Fruit fly (Drosophila melanogaster) whole organism, embryonic: ENCODE results near the gene Polr3E.
A peak's percentile ranks its signal among the peaks of the same experiment; 100 is the strongest.

Experiments
- Blimp-1 ChIP-seq: fragments of 200-800 bp; sonication (Bioruptor generic); optimal IDR thresholded peaks from 3 replicates; lab custom pipeline; 2018; ENCODE audit warnings: missing biosample characterization, missing genetic modification characterization, mild to moderate bottlenecking, moderate library complexity, missing genetic modification reagents
- CG10209 ChIP-seq: fragments of 200-800 bp; sonication (Bioruptor generic); optimal IDR thresholded peaks from 3 replicates; lab custom pipeline; 2017; ENCODE audit warnings: missing biosample characterization, mild to moderate bottlenecking, missing genetic modification characterization, missing genetic modification reagents
- CG10267 ChIP-seq: fragments of 200-800 bp; sonication (Bioruptor generic); optimal IDR thresholded peaks from 2 replicates; lab custom pipeline; 2018; ENCODE audit warnings: missing biosample characterization, mild to moderate bottlenecking, missing genetic modification characterization, moderate library complexity
- CG10979 ChIP-seq: fragments of 200-800 bp; sonication (Bioruptor generic); optimal IDR thresholded peaks from 2 replicates; lab custom pipeline; 2018; ENCODE audit warnings: missing biosample characterization, mild to moderate bottlenecking, missing genetic modification characterization, moderate library complexity
- CG11085 ChIP-seq: fragments of 200-800 bp; sonication (Bioruptor generic); IDR thresholded peaks from 2 replicates; pipeline ENCODE4 v1.3.6; 2022; ENCODE audit warnings: missing biosample characterization, missing genetic modification characterization
- CG12104 ChIP-seq: fragments of 200-800 bp; sonication (Bioruptor generic); optimal IDR thresholded peaks from 3 replicates; lab custom pipeline; 2016; ENCODE audit warnings: missing biosample characterization, missing genetic modification characterization
- CG12769 ChIP-seq: fragments of 200-800 bp; sonication (Bioruptor generic); optimal IDR thresholded peaks from 2 replicates; lab custom pipeline; 2019; ENCODE audit warnings: missing biosample characterization, mild to moderate bottlenecking, missing genetic modification characterization, moderate library complexity
- CG12942 ChIP-seq: fragments of 200-800 bp; sonication (Bioruptor generic); optimal IDR thresholded peaks from 3 replicates; lab custom pipeline; 2016; ENCODE audit warnings: missing biosample characterization, missing genetic modification characterization
- CG13287 ChIP-seq: fragments of 200-800 bp; sonication (Bioruptor generic); IDR thresholded peaks from 2 replicates; pipeline ENCODE4 v1.3.6; 2022; ENCODE audit warnings: missing biosample characterization, missing genetic modification characterization; ENCODE audit not compliant: partially characterized antibody
- CG16863 ChIP-seq: fragments of 200-800 bp; sonication (Bioruptor generic); optimal IDR thresholded peaks from 3 replicates; lab custom pipeline; 2016; ENCODE audit warnings: missing biosample characterization, missing genetic modification characterization
- CG17568 ChIP-seq: fragments of 200-800 bp; sonication (Bioruptor generic); optimal IDR thresholded peaks from 2 replicates; lab custom pipeline; 2018; ENCODE audit warnings: missing biosample characterization, mild to moderate bottlenecking, missing genetic modification characterization, moderate library complexity
- CG2678 ChIP-seq: fragments of 200-800 bp; sonication (Bioruptor generic); optimal IDR thresholded peaks from 3 replicates; lab custom pipeline; 2019; ENCODE audit warnings: missing biosample characterization, mild to moderate bottlenecking, missing genetic modification characterization, moderate library complexity
- CG2889 ChIP-seq: fragments of 200-800 bp; sonication (Bioruptor generic); IDR thresholded peaks from 3 replicates; pipeline ENCODE4 v1.3.6; 2022; ENCODE audit warnings: missing biosample characterization, missing genetic modification characterization
- CG32532 ChIP-seq: fragments of 200-800 bp; sonication (Bioruptor generic); IDR thresholded peaks from 2 replicates; pipeline ENCODE4 v1.3.6; 2022; ENCODE audit warnings: missing biosample characterization, missing genetic modification characterization
- CG34376 ChIP-seq: fragments of 200-800 bp; sonication (Bioruptor generic); optimal IDR thresholded peaks from 2 replicates; lab custom pipeline; 2018; ENCODE audit warnings: missing biosample characterization, mild to moderate bottlenecking, missing genetic modification characterization
- CG34422 ChIP-seq: fragments of 200-800 bp; sonication (Bioruptor generic); IDR thresholded peaks from 3 replicates; pipeline ENCODE4 v1.3.6; 2022; ENCODE audit warnings: missing biosample characterization, missing genetic modification characterization
- CG3847 ChIP-seq: fragments of 200-800 bp; sonication (Bioruptor generic); IDR thresholded peaks from 2 replicates; pipeline ENCODE4 v1.3.6; 2022; ENCODE audit warnings: missing biosample characterization, missing genetic modification characterization
- CG4424 ChIP-seq: fragments of 200-800 bp; sonication (Bioruptor generic); optimal IDR thresholded peaks from 3 replicates; lab custom pipeline; 2016; ENCODE audit warnings: missing biosample characterization, missing genetic modification characterization
- CG7357 ChIP-seq: fragments of 200-800 bp; sonication (Bioruptor generic); IDR thresholded peaks from 3 replicates; pipeline ENCODE4 v1.3.6; 2022; ENCODE audit warnings: missing biosample characterization, missing genetic modification characterization
- CG7556 ChIP-seq: fragments of 200-800 bp; sonication (Bioruptor generic); optimal IDR thresholded peaks from 2 replicates; lab custom pipeline; 2017; ENCODE audit warnings: missing biosample characterization, mild to moderate bottlenecking, missing genetic modification characterization
- CG7963 ChIP-seq: fragments of 200-800 bp; sonication (Bioruptor generic); IDR thresholded peaks from 3 replicates; pipeline ENCODE4 v1.3.6; 2022; ENCODE audit warnings: missing biosample characterization, missing genetic modification characterization; ENCODE audit not compliant: partially characterized antibody
- D ChIP-seq, 2 experiments: fragments of 200-800 bp in 1 of 2; fragments of >200 bp in 1 of 2; sonication (Bioruptor generic) in 1 of 2; optimal IDR thresholded peaks; 2 replicates in 1 of 2; 3 replicates in 1 of 2; lab custom pipeline; 2017; ENCODE audit warnings: mild to moderate bottlenecking in 1 of 2, missing biosample characterization in 1 of 2, missing genetic modification characterization in 1 of 2, missing genetic modification reagents in 1 of 2
- Dek ChIP-seq: fragments of 200-800 bp; sonication (Bioruptor generic); optimal IDR thresholded peaks from 3 replicates; lab custom pipeline; 2019; ENCODE audit warnings: missing biosample characterization, mild to moderate bottlenecking, missing genetic modification characterization, moderate library complexity
- E2f1 ChIP-seq: fragments of 200-800 bp; sonication (Bioruptor generic); IDR thresholded peaks from 2 replicates; pipeline ENCODE4 v1.3.6; 2022; ENCODE audit warnings: missing biosample characterization, missing genetic modification characterization
- H15 ChIP-seq: fragments of 200-800 bp; sonication (Bioruptor generic); IDR thresholded peaks from 3 replicates; pipeline ENCODE4 v1.3.6; 2022; ENCODE audit warnings: missing biosample characterization, missing genetic modification characterization
- HLH54F ChIP-seq: fragments of 200-800 bp; sonication (Bioruptor generic); optimal IDR thresholded peaks from 3 replicates; lab custom pipeline; 2016; ENCODE audit warnings: missing biosample characterization, missing genetic modification characterization
- Hand ChIP-seq: fragments of 200-800 bp; sonication (Bioruptor generic); optimal IDR thresholded peaks from 2 replicates; lab custom pipeline; 2017; ENCODE audit warnings: mild to moderate bottlenecking, missing biosample characterization, missing genetic modification reagents, missing genetic modification characterization
- Hr3 ChIP-seq: fragments of 200-800 bp; sonication (Bioruptor generic); optimal IDR thresholded peaks from 3 replicates; lab custom pipeline; 2016; ENCODE audit warnings: missing biosample characterization, missing genetic modification characterization
- Hr51 ChIP-seq, 2 experiments: fragments of 200-800 bp; sonication (Bioruptor generic); optimal IDR thresholded peaks; 2 replicates in 1 of 2; 3 replicates in 1 of 2; lab custom pipeline; 2016 to 2018; ENCODE audit warnings: missing biosample characterization in 2 of 2, missing genetic modification characterization in 2 of 2, mild to moderate bottlenecking in 1 of 2, moderate library complexity in 1 of 2
- Kr ChIP-seq: fragments of 200-800 bp; sonication (Bioruptor generic); optimal IDR thresholded peaks from 2 replicates; lab custom pipeline; 2017; ENCODE audit warnings: missing biosample characterization, mild to moderate bottlenecking, missing genetic modification characterization
- MBD-R2 ChIP-seq: fragments of 200-800 bp; sonication (Bioruptor generic); IDR thresholded peaks from 2 replicates; pipeline ENCODE4 v1.3.6; 2022; ENCODE audit warnings: missing biosample characterization, missing genetic modification characterization
- Max ChIP-seq: fragments of 200-800 bp; sonication (Bioruptor generic); optimal IDR thresholded peaks from 2 replicates; lab custom pipeline; 2016; ENCODE audit warnings: missing biosample characterization, mild to moderate bottlenecking, missing genetic modification characterization
- Med ChIP-seq: fragments of 200-800 bp; sonication (Bioruptor generic); peaks from one replicate; lab custom pipeline; 2016; ENCODE audit warnings: missing biosample characterization, missing genetic modification characterization, mild to moderate bottlenecking, inconsistent platforms, moderate library complexity
- Oli ChIP-seq: fragments of 200-800 bp; sonication (Bioruptor generic); optimal IDR thresholded peaks from 2 replicates; lab custom pipeline; 2018; ENCODE audit warnings: missing biosample characterization, mild to moderate bottlenecking, missing genetic modification characterization, moderate library complexity
- Ravus ChIP-seq: fragments of 200-800 bp; sonication (Bioruptor generic); IDR thresholded peaks from 2 replicates; pipeline ENCODE4 v1.3.6; 2022; ENCODE audit warnings: missing biosample characterization, missing genetic modification characterization
- Six4 ChIP-seq: fragments of 200-800 bp; sonication (Bioruptor generic); optimal IDR thresholded peaks from 2 replicates; lab custom pipeline; 2016; ENCODE audit warnings: missing biosample characterization, missing genetic modification characterization
- Sox100B ChIP-seq: fragments of 200-800 bp; sonication (Bioruptor generic); optimal IDR thresholded peaks from 3 replicates; lab custom pipeline; 2018; ENCODE audit warnings: missing biosample characterization, mild to moderate bottlenecking, missing genetic modification characterization
- Vsx1 ChIP-seq: fragments of 200-800 bp; sonication (Bioruptor generic); optimal IDR thresholded peaks from 2 replicates; lab custom pipeline; 2017; ENCODE audit warnings: missing biosample characterization, mild to moderate bottlenecking, missing genetic modification characterization, missing genetic modification reagents
- az2 ChIP-seq: fragments of 200-800 bp; sonication (Bioruptor generic); optimal IDR thresholded peaks from 3 replicates; lab custom pipeline; 2016; ENCODE audit warnings: missing biosample characterization, missing genetic modification characterization
- eve ChIP-seq, 2 experiments: fragments of >200 bp; optimal IDR thresholded peaks; 2 replicates each; lab custom pipeline; 2017; ENCODE audit warnings: missing biosample characterization in 2 of 2, missing genetic modification characterization in 2 of 2
- gcm ChIP-seq: fragments of 200-800 bp; sonication (Bioruptor generic); optimal IDR thresholded peaks from 2 replicates; lab custom pipeline; 2019; ENCODE audit warnings: missing biosample characterization, mild to moderate bottlenecking, missing genetic modification characterization, moderate library complexity
- grau ChIP-seq: fragments of 200-800 bp; optimal IDR thresholded peaks from 3 replicates; lab custom pipeline; 2019; ENCODE audit warnings: missing biosample characterization, mild to moderate bottlenecking, missing genetic modification characterization, moderate library complexity
- hth ChIP-seq: fragments of >200 bp; optimal IDR thresholded peaks from 2 replicates; lab custom pipeline; 2017; ENCODE audit warnings: inconsistent platforms
- insv ChIP-seq, 2 experiments: fragments of 200-800 bp; sonication (Bioruptor generic); optimal IDR thresholded peaks; 3 replicates each; lab custom pipeline; 2016 to 2018; ENCODE audit warnings: missing biosample characterization in 2 of 2, missing genetic modification characterization in 2 of 2
- inv ChIP-seq: fragments of 200-800 bp; sonication (Bioruptor generic); IDR thresholded peaks from 2 replicates; pipeline ENCODE4 v1.3.6; 2022; ENCODE audit warnings: missing biosample characterization, missing genetic modification characterization; ENCODE audit not compliant: partially characterized antibody
- pros ChIP-seq: fragments of 200-800 bp; sonication (Bioruptor generic); optimal IDR thresholded peaks from 3 replicates; lab custom pipeline; 2019; ENCODE audit warnings: missing biosample characterization, mild to moderate bottlenecking, missing genetic modification characterization, moderate library complexity
- ro ChIP-seq: fragments of 200-800 bp; sonication (Bioruptor generic); IDR thresholded peaks from 2 replicates; pipeline ENCODE4 v1.3.6; 2022; ENCODE audit warnings: missing biosample characterization, missing genetic modification characterization
- tio ChIP-seq: fragments of 200-800 bp; sonication (Bioruptor generic); optimal IDR thresholded peaks from 2 replicates; lab custom pipeline; 2017; ENCODE audit warnings: missing biosample characterization, missing genetic modification characterization, inconsistent platforms
- tll ChIP-seq, 2 experiments: fragments of 200-800 bp in 1 of 2; fragments of >200 bp in 1 of 2; sonication (Bioruptor generic) in 1 of 2; optimal IDR thresholded peaks; 2 replicates each; lab custom pipeline; 2017 to 2019; ENCODE audit warnings: missing biosample characterization in 2 of 2, missing genetic modification characterization in 2 of 2, mild to moderate bottlenecking in 1 of 2, moderate library complexity in 1 of 2
- wor ChIP-seq: fragments of 200-800 bp; sonication (Bioruptor generic); IDR thresholded peaks from 2 replicates; pipeline ENCODE4 v1.3.6; 2022; ENCODE audit warnings: missing biosample characterization, missing genetic modification characterization

Gene Polr3E

dm6 chr3L:21056290-21056689 lies 24.7 kb downstream of the Polr3E start (continued):
- TF ChIP-seq insv (GFP tag; optimal IDR thresholded peaks at IDR 0.05; lab: Kevin White, UChicago) (no peak), CG2678 (tag; lab: Kevin White, UChicago) (peak; percentile 39), Blimp-1 (GFP tag; lab: Kevin White, UChicago) (no peak), eve (GFP tag; optimal IDR thresholded peaks at IDR 0.05; lab: Kevin White, UChicago) (peak in 1 of 2 experiments; percentile 61), MBD-R2 (GFP tag; lab: Robert Waterston, UW) (no peak), CG17568 (no peak), CG32532 (GFP tag; lab: Robert Waterston, UW) (no peak), Dek (tag; lab: Kevin White, UChicago) (no peak), inv (GFP tag; lab: Robert Waterston, UW) (no peak), CG7357 (GFP tag; lab: Robert Waterston, UW) (no peak), Hr51 (GFP tag; optimal IDR thresholded peaks at IDR 0.05; lab: Kevin White, UChicago) (peak in 1 of 2 experiments; percentile 53), grau (peak; percentile 32), Oli (tag; lab: Kevin White, UChicago) (peak; percentile 57), Kr (GFP tag; lab: Kevin White, UChicago) (no peak), CG10979 (tag; lab: Kevin White, UChicago) (peak; percentile 13), CG12942 (GFP tag; lab: Kevin White, UChicago) (no peak), gcm (GFP tag; lab: Kevin White, UChicago) (no peak), Max (peak; percentile 10), CG10267 (tag; lab: Kevin White, UChicago) (peak; percentile 8), E2f1 (GFP tag; lab: Robert Waterston, UW) (no peak), CG34376 (GFP tag; lab: Kevin White, UChicago) (no peak), CG34422 (GFP tag; lab: Robert Waterston, UW) (no peak), Six4 (GFP tag; lab: Kevin White, UChicago) (no peak), tll (GFP tag; optimal IDR thresholded peaks at IDR 0.05; lab: Kevin White, UChicago) (no peak), CG4424 (GFP tag; lab: Kevin White, UChicago) (no peak), CG12104 (peak; percentile 26), Sox100B (GFP tag; lab: Kevin White, UChicago) (peak; percentile 50), CG3847 (no peak), CG16863 (GFP tag; lab: Kevin White, UChicago) (no peak), CG7556 (GFP tag; lab: Kevin White, UChicago) (peak; percentile 42), CG10209 (peak; percentile 16), az2 (GFP tag; lab: Kevin White, UChicago) (peak; percentile 11), tio (GFP tag; lab: Kevin White, UChicago) (peak; percentile 38), Ravus (GFP tag; lab: Robert Waterston, UW) (no peak), Vsx1 (no peak), wor (0 out of 2 replicates have a peak, but pooled peaks have one; percentile 13), Med (no peak), ro (GFP tag; lab: Robert Waterston, UW) (no peak), HLH54F (GFP tag; lab: Kevin White, UChicago) (no peak), CG2889 (GFP tag; lab: Robert Waterston, UW) (no peak), CG11085 (GFP tag; lab: Robert Waterston, UW) (no peak), Hand (GFP tag; lab: Kevin White, UChicago) (no peak), CG7963 (GFP tag; lab: Robert Waterston, UW) (no peak), CG13287 (no peak), hth (lab: Kevin White, UChicago) (no peak), pros (GFP tag; lab: Kevin White, UChicago) (no peak), H15 (GFP tag; lab: Robert Waterston, UW) (no peak), Hr3 (GFP tag; lab: Kevin White, UChicago) (peak; percentile 13), CG12769 (tag; lab: Kevin White, UChicago) (no peak), D (optimal IDR thresholded peaks at IDR 0.05; lab: Kevin White, UChicago) (no peak), D (GFP tag; optimal IDR thresholded peaks at IDR 0.05; lab: Kevin White, UChicago) (peak; percentile 18)
